Worm (Caenorhabditis elegans) whole organism, L4 larva: ENCODE data around the gene C39B5.6.
A peak's percentile ranks its signal among the peaks of the same experiment; 100 is the strongest.

Experiments used
- F10B5.3 ChIP-seq: sonication (generic microtip); optimal IDR thresholded peaks from 2 replicates; lab custom pipeline; 2016; ENCODE audit warnings: mild to moderate bottlenecking, missing genetic modification characterization, missing compliant biosample characterization
- T20F7.1 ChIP-seq: fragments of 200-800 bp; sonication (Bioruptor generic); optimal IDR thresholded peaks from 2 replicates; lab custom pipeline; 2018; ENCODE audit warnings: mild to moderate bottlenecking, missing genetic modification characterization, missing compliant biosample characterization
- Y105C5A.15 ChIP-seq: fragments of 200-800 bp; sonication (Bioruptor generic); IDR thresholded peaks from 2 replicates; pipeline ENCODE4 v1.3.6; 2022; ENCODE audit warnings: missing genetic modification characterization, missing compliant biosample characterization
- ZK546.5 ChIP-seq, 2 experiments: sonication (generic microtip); optimal IDR thresholded peaks; 2 replicates each; lab custom pipeline; 2017; ENCODE audit warnings: missing biosample characterization in 2 of 2, missing genetic modification characterization in 2 of 2
- aly-2 ChIP-seq: sonication (generic microtip); optimal IDR thresholded peaks from 2 replicates; lab custom pipeline; 2018; ENCODE audit warnings: missing biosample characterization, missing genetic modification characterization
- ama-1 ChIP-seq: fragments of 150-350 bp; optimal IDR thresholded peaks from 2 replicates; lab custom pipeline; 2014; ENCODE audit warnings: inconsistent platforms, mixed read lengths
- arid-1 ChIP-seq: fragments of 200-800 bp; sonication (Bioruptor generic); conservative IDR thresholded peaks from 2 replicates; pipeline ENCODE4 v1.3.6; 2022; ENCODE audit warnings: missing genetic modification reagents, missing genetic modification characterization, missing compliant biosample characterization
- ceh-20 ChIP-seq: fragments of 200-800 bp; sonication (Bioruptor generic); IDR thresholded peaks from 2 replicates; pipeline ENCODE4 v1.3.6; 2022; ENCODE audit warnings: missing genetic modification reagents, missing genetic modification characterization, missing compliant biosample characterization
- ceh-32 ChIP-seq: sonication (generic microtip); optimal IDR thresholded peaks from 2 replicates; lab custom pipeline; 2016; ENCODE audit warnings: mild to moderate bottlenecking, missing genetic modification characterization, missing compliant biosample characterization; ENCODE audit not compliant: poor library complexity
- ceh-62 ChIP-seq: sonication (generic microtip); optimal IDR thresholded peaks from 2 replicates; lab custom pipeline; 2017; ENCODE audit warnings: missing biosample characterization, missing genetic modification characterization
- ceh-82 ChIP-seq: sonication (generic microtip); optimal IDR thresholded peaks from 2 replicates; lab custom pipeline; 2017; ENCODE audit warnings: missing biosample characterization, missing genetic modification characterization
- ces-1 ChIP-seq: fragments of 150-350 bp; sonication (generic microtip); optimal IDR thresholded peaks from 4 replicates; lab custom pipeline; 2014; ENCODE audit warnings: missing biosample characterization, missing genetic modification reagents, missing genetic modification characterization
- ctbp-1 ChIP-seq: fragments of 200-800 bp; sonication (Bioruptor generic); IDR thresholded peaks from 2 replicates; pipeline ENCODE4 v1.3.6; 2022; ENCODE audit warnings: missing genetic modification reagents, missing genetic modification characterization, missing compliant biosample characterization
- daf-16 ChIP-seq, 3 experiments: sonication (generic microtip); optimal IDR thresholded peaks; 2 replicates each; lab custom pipeline; 2016 to 2017; ENCODE audit warnings: missing genetic modification characterization in 3 of 3, missing genetic modification reagents in 3 of 3, mild to moderate bottlenecking in 2 of 3, missing compliant biosample characterization in 2 of 3, missing biosample characterization in 1 of 3, moderate library complexity in 1 of 3
- daf-8 ChIP-seq: fragments of 200-800 bp; sonication (Bioruptor generic); IDR thresholded peaks from 2 replicates; pipeline ENCODE4 v1.3.6; 2022; ENCODE audit warnings: missing genetic modification characterization, missing compliant biosample characterization
- dmd-9 ChIP-seq: fragments of 200-800 bp; sonication (Bioruptor generic); IDR thresholded peaks from 2 replicates; pipeline ENCODE4 v1.3.6; 2022; ENCODE audit warnings: missing genetic modification reagents, missing genetic modification characterization, missing compliant biosample characterization
- dpl-1 ChIP-seq: fragments of 150-350 bp; optimal IDR thresholded peaks from 2 replicates; lab custom pipeline; 2014; ENCODE audit warnings: missing biosample characterization, missing genetic modification reagents, missing genetic modification characterization
- fos-1 ChIP-seq: fragments of 150-350 bp; optimal IDR thresholded peaks from 2 replicates; lab custom pipeline; 2014; ENCODE audit warnings: missing biosample characterization, missing genetic modification characterization
- gei-8 ChIP-seq: fragments of 200-800 bp; sonication (Bioruptor generic); optimal IDR thresholded peaks from 2 replicates; lab custom pipeline; 2018; ENCODE audit warnings: mild to moderate bottlenecking, missing genetic modification characterization, missing compliant biosample characterization
- hlh-11 ChIP-seq: fragments of 200-800 bp; sonication (Bioruptor generic); optimal IDR thresholded peaks from 2 replicates; lab custom pipeline; 2018; ENCODE audit warnings: mild to moderate bottlenecking, missing genetic modification characterization, missing compliant biosample characterization
- jun-1 ChIP-seq: fragments of 150-350 bp; optimal IDR thresholded peaks from 2 replicates; lab custom pipeline; 2014; ENCODE audit warnings: missing biosample characterization, missing genetic modification reagents, missing genetic modification characterization
- lin-1 ChIP-seq: fragments of 200-800 bp; sonication (Bioruptor generic); IDR thresholded peaks from 2 replicates; pipeline ENCODE4 v1.3.6; 2022; ENCODE audit warnings: missing genetic modification reagents, missing genetic modification characterization, missing compliant biosample characterization
- lin-39 ChIP-seq: fragments of 150-350 bp; optimal IDR thresholded peaks from 2 replicates; lab custom pipeline; 2014; ENCODE audit warnings: missing biosample characterization, missing genetic modification reagents, missing genetic modification characterization
- lsy-2 ChIP-seq, 2 experiments: fragments of 150-350 bp in 1 of 2; sonication (generic microtip) in 1 of 2; optimal IDR thresholded peaks; 2 replicates each; lab custom pipeline; 2014 to 2017; ENCODE audit warnings: missing biosample characterization in 2 of 2, missing genetic modification characterization in 2 of 2
- mes-2 ChIP-seq: sonication (generic microtip); optimal IDR thresholded peaks from 2 replicates; lab custom pipeline; 2016; ENCODE audit warnings: missing genotype, mild to moderate bottlenecking, missing genetic modification characterization, missing compliant biosample characterization; ENCODE audit not compliant: poor library complexity, severe bottlenecking
- mxl-2 ChIP-seq: fragments of 200-800 bp; sonication (Bioruptor generic); conservative IDR thresholded peaks from 2 replicates; pipeline ENCODE4 v1.3.6; 2022; ENCODE audit warnings: missing genetic modification reagents, missing genetic modification characterization, missing compliant biosample characterization
- mxl-3 ChIP-seq: fragments of 200-800 bp; sonication (Bioruptor generic); optimal IDR thresholded peaks from 2 replicates; lab custom pipeline; 2018; ENCODE audit warnings: mild to moderate bottlenecking, missing genetic modification characterization, missing compliant biosample characterization
- nhr-11 ChIP-seq: fragments of 150-350 bp; optimal IDR thresholded peaks from 2 replicates; lab custom pipeline; 2014; ENCODE audit warnings: missing biosample characterization, missing genetic modification characterization
- nhr-111 ChIP-seq: fragments of 200-800 bp; sonication (Bioruptor generic); optimal IDR thresholded peaks from 2 replicates; lab custom pipeline; 2018; ENCODE audit warnings: mild to moderate bottlenecking, missing genetic modification characterization, missing compliant biosample characterization
- nhr-237 ChIP-seq: sonication (generic microtip); optimal IDR thresholded peaks from 2 replicates; lab custom pipeline; 2017; ENCODE audit warnings: missing biosample characterization, missing genetic modification characterization
- nhr-25 ChIP-seq: sonication (generic microtip); optimal IDR thresholded peaks from 2 replicates; lab custom pipeline; 2017; ENCODE audit warnings: missing genetic modification characterization, mild to moderate bottlenecking, missing compliant biosample characterization, antibody characterized with exemption, moderate library complexity, borderline replicate concordance; ENCODE audit not compliant: insufficient read depth
- nhr-28 ChIP-seq: fragments of 150-350 bp; optimal IDR thresholded peaks from 2 replicates; lab custom pipeline; 2014; ENCODE audit warnings: missing biosample characterization, missing genetic modification characterization
- nhr-41 ChIP-seq: fragments of 200-800 bp; sonication (Bioruptor generic); IDR thresholded peaks from 2 replicates; pipeline ENCODE4 v1.3.6; 2022; ENCODE audit warnings: missing genetic modification reagents, missing genetic modification characterization, missing compliant biosample characterization
- nhr-42 ChIP-seq: fragments of 200-800 bp; sonication (Bioruptor generic); IDR thresholded peaks from 2 replicates; pipeline ENCODE4 v1.3.6; 2022; ENCODE audit warnings: missing genetic modification characterization, missing compliant biosample characterization
- nhr-6 ChIP-seq: fragments of 150-350 bp; optimal IDR thresholded peaks from 2 replicates; lab custom pipeline; 2014; ENCODE audit warnings: missing biosample characterization, missing genetic modification characterization
- nhr-76 ChIP-seq: fragments of 150-350 bp; optimal IDR thresholded peaks from 2 replicates; lab custom pipeline; 2014; ENCODE audit warnings: missing biosample characterization, missing genetic modification characterization
- pha-4 ChIP-seq, 2 experiments: fragments of 150-350 bp in 1 of 2; fragments of 200-800 bp in 1 of 2; sonication (Bioruptor generic) in 1 of 2; IDR thresholded peaks in 1 of 2; optimal IDR thresholded peaks in 1 of 2; 2 replicates each; pipeline versions ENCODE4 v1.3.6 to Lab custom; 2014 to 2022; ENCODE audit warnings: missing genetic modification characterization in 2 of 2, missing genetic modification reagents in 2 of 2, missing biosample characterization in 1 of 2, missing compliant biosample characterization in 1 of 2
- php-3 ChIP-seq: fragments of 200-800 bp; sonication (Bioruptor generic); IDR thresholded peaks from 2 replicates; pipeline ENCODE4 v1.3.6; 2022; ENCODE audit warnings: missing genetic modification reagents, missing genetic modification characterization, missing compliant biosample characterization
- skn-1 ChIP-seq: fragments of 150-350 bp; optimal IDR thresholded peaks from 2 replicates; lab custom pipeline; 2014; ENCODE audit warnings: missing biosample characterization, missing genetic modification characterization
- snpc-1.2 ChIP-seq: fragments of 200-800 bp; sonication (Bioruptor generic); IDR thresholded peaks from 2 replicates; pipeline ENCODE4 v1.3.6; 2022; ENCODE audit warnings: missing genetic modification reagents, missing genetic modification characterization, missing compliant biosample characterization
- snpc-4 ChIP-seq: fragments of 150-350 bp; optimal IDR thresholded peaks from 2 replicates; lab custom pipeline; 2014; ENCODE audit warnings: missing biosample characterization, missing genetic modification characterization
- tra-1 ChIP-seq: fragments of 200-800 bp; sonication (Bioruptor generic); IDR thresholded peaks from 2 replicates; pipeline ENCODE4 v1.3.6; 2022; ENCODE audit warnings: missing genetic modification reagents, missing genetic modification characterization, missing compliant biosample characterization
- unc-130 ChIP-seq: sonication (generic microtip); optimal IDR thresholded peaks from 2 replicates; lab custom pipeline; 2016; ENCODE audit warnings: missing genetic modification reagents, missing genetic modification characterization, missing compliant biosample characterization
- unc-62 ChIP-seq, 3 experiments: fragments of 150-350 bp in 1 of 3; sonication (generic microtip); optimal IDR thresholded peaks in 2 of 3; peaks in 1 of 3; 1 replicate in 1 of 3; 2 replicates in 2 of 3; lab custom pipeline; 2014 to 2017; ENCODE audit warnings: missing biosample characterization in 3 of 3, missing genetic modification characterization in 3 of 3, missing genetic modification reagents in 3 of 3, missing genotype in 1 of 3
- vab-7 ChIP-seq: fragments of 200-800 bp; sonication (Bioruptor generic); IDR thresholded peaks from 2 replicates; pipeline ENCODE4 v1.3.6; 2022; ENCODE audit warnings: missing genetic modification reagents, missing genetic modification characterization, missing compliant biosample characterization
- zag-1 ChIP-seq: fragments of 150-350 bp; optimal IDR thresholded peaks from 2 replicates; lab custom pipeline; 2014; ENCODE audit warnings: missing biosample characterization, missing genetic modification characterization
- zfp-3 ChIP-seq: fragments of 200-800 bp; sonication (Bioruptor generic); conservative IDR thresholded peaks from 2 replicates; pipeline ENCODE4 v1.3.6; 2022; ENCODE audit warnings: missing genetic modification reagents, missing genetic modification characterization, missing compliant biosample characterization
- ztf-11 ChIP-seq: fragments of 150-350 bp; optimal IDR thresholded peaks from 2 replicates; lab custom pipeline; 2014; ENCODE audit warnings: missing biosample characterization, missing genetic modification characterization

The C39B5.6 gene

DNA sequence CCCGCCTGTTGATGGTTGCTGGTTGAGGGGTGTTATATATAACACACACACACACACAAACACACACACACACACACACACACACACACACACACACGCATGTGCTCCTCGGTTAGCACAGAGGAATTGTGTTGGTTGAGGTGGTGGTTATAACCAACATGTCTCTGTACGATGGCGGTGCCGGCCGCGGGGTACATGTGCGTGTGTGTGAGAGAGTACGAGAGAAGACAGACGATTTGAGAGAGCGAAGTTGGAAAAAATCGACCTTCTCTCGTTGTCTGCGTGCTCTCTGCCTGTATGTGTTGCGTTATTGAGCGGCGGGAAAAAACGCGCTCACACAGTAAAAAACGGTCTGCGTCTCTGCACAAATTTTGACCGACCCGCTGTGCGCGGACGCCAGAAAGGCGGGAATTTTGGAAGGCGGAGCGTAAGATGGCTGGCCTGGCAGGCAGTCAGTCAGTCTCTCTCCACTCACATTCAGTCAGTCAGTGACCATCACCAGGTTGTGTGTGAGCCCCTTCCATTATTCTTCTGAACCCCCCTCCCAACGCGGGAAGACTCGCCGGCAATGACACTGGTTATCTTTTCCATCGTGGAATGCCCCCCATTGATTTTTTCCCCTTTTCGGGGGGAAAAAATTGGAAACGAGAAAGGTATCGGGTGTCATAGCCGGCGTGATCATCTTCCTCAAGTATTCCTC, 25.8 kb upstream of the C39B5.6 start (continued):
- TF ChIP-seq aly-2 (tag; lab: Kevin White, UChicago) (no peak), pha-4 (GFP tag; IDR thresholded peaks at IDR 0.05; lab: Robert Waterston, UW) (peak; percentile 82), pha-4 (tag; optimal IDR thresholded peaks at IDR 0.05; lab: Kevin White, UChicago) (no peak), snpc-4 (tag; lab: Kevin White, UChicago) (no peak), ces-1 (GFP tag; lab: Kevin White, UChicago) (no peak), mxl-3 (peak; percentile 98), mxl-2 (GFP tag; lab: Robert Waterston, UW) (0 out of 2 replicates have a peak, but pooled peaks have one; percentile 31), ctbp-1 (0 out of 2 replicates have a peak, but pooled peaks have one; percentile 49), Y105C5A.15 (no peak), jun-1 (tag; lab: Kevin White, UChicago) (peak; percentile 81), hlh-11 (tag; lab: Kevin White, UChicago) (peak; percentile 97), nhr-237 (tag; lab: Kevin White, UChicago) (no peak), F10B5.3 (tag; lab: Kevin White, UChicago) (no peak), nhr-111 (no peak), lsy-2 (tag; optimal IDR thresholded peaks at IDR 0.05; lab: Kevin White, UChicago) (peak; percentile 53 to 77), mes-2 (tag; lab: Kevin White, UChicago) (peak; percentile 64), lin-1 (peak; percentile 50; the same call in 1 of the 2 replicates), fos-1 (tag; lab: Kevin White, UChicago) (no peak), nhr-25 (tag; lab: Kevin White, UChicago) (peak; percentile 93), snpc-1.2 (no peak), zfp-3 (GFP tag; lab: Robert Waterston, UW) (0 out of 2 replicates have a peak, but pooled peaks have one; percentile 11), nhr-76 (tag; lab: Kevin White, UChicago) (no peak), nhr-11 (tag; lab: Kevin White, UChicago) (peak; percentile 56), ceh-82 (no peak), skn-1 (tag; lab: Kevin White, UChicago) (no peak), php-3 (GFP tag; lab: Robert Waterston, UW) (peak; percentile 11; the same call in 1 of the 2 replicates), ama-1 (lab: Kevin White, UChicago) (peak; percentile 97), zag-1 (tag; lab: Kevin White, UChicago) (no peak), ztf-11 (tag; lab: Kevin White, UChicago) (no peak), unc-130 (GFP tag; lab: Kevin White, UChicago) (no peak), daf-8 (GFP tag; lab: Robert Waterston, UW) (0 out of 2 replicates have a peak, but pooled peaks have one; percentile 9), arid-1 (peak; percentile 67; the same call in 1 of the 2 replicates), T20F7.1 (GFP tag; lab: Kevin White, UChicago) (peak; percentile 84), ceh-62 (no peak), ceh-20 (GFP tag; lab: Robert Waterston, UW) (no peak), ceh-32 (tag; lab: Kevin White, UChicago) (no peak), unc-62 (GFP tag; optimal IDR thresholded peaks at IDR 0.05 in 1 of 2; lab: Kevin White, UChicago) (peak in 1 of 2 experiments; percentile 99), unc-62 (tag; optimal IDR thresholded peaks at IDR 0.05; lab: Kevin White, UChicago) (no peak), nhr-42 (GFP tag; lab: Robert Waterston, UW) (peak; percentile 70), nhr-41 (GFP tag; lab: Robert Waterston, UW) (no peak), ZK546.5 (tag; optimal IDR thresholded peaks at IDR 0.05; lab: Kevin White, UChicago) (no peak), dmd-9 (GFP tag; lab: Robert Waterston, UW) (0 out of 2 replicates have a peak, but pooled peaks have one; percentile 5), gei-8 (GFP tag; lab: Kevin White, UChicago) (no peak), nhr-6 (tag; lab: Kevin White, UChicago) (peak; percentile 59), lin-39 (tag; lab: Kevin White, UChicago) (no peak), dpl-1 (peak; percentile 60), daf-16 (GFP tag; optimal IDR thresholded peaks at IDR 0.05; lab: Kevin White, UChicago) (peak in 1 of 2 experiments; percentile 73), daf-16 (tag; optimal IDR thresholded peaks at IDR 0.05; lab: Kevin White, UChicago) (peak; percentile 74), vab-7 (GFP tag; lab: Robert Waterston, UW) (no peak), nhr-28 (peak; percentile 82), tra-1 (GFP tag; lab: Robert Waterston, UW) (0 out of 2 replicates have a peak, but pooled peaks have one; percentile 7)
